Fruit fly (Drosophila melanogaster) whole organism: ENCODE data around the gene CNMaR.

Experiments used
- EcR ChIP-seq, 2 experiments: fragments of >200 bp; optimal IDR thresholded peaks; 2 replicates each; lab custom pipeline; 2017; ENCODE audit warnings: missing biosample characterization in 2 of 2, missing genetic modification characterization in 2 of 2, missing genetic modification reagents in 2 of 2
- psq ChIP-seq: fragments of >200 bp; optimal IDR thresholded peaks from 2 replicates; lab custom pipeline; 2017

DNA sequence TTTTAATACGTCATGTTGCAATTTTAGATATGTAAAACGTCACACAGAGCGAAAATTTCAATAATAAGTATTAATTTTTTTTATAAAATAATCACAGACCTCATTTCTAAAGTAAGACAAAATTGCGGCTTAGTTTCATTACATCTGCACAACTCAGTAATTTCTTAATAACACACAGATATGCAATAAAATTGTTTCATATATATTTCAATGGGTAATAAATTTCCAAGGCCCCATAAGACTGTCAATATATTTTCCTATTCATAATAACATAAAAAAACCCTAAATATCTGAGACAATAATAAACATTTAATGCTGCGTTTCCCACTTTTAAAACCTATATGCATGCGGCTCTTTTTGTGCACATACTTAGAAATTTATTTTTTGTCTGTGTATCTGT is 51.7 kb downstream of the CNMaR start:
- no peak for TF ChIP-seq psq (lab: Kevin White, UChicago)
- TF ChIP-seq EcR (GFP tag; optimal IDR thresholded peaks at IDR 0.05; lab: Kevin White, UChicago) = no peak
